Worm (Caenorhabditis elegans) whole organism, L1 larva: ENCODE data around the gene cpz-2.

ENCODE experiments used
- C34B4.2 ChIP-seq: sonication (generic microtip); optimal IDR thresholded peaks from 2 replicates; lab custom pipeline; 2017; ENCODE audit warnings: mild to moderate bottlenecking, missing genetic modification characterization, missing compliant biosample characterization
- ceh-88 ChIP-seq: fragments of 200-800 bp; sonication (Bioruptor generic); IDR thresholded peaks from 2 replicates; pipeline ENCODE4 v1.3.6; 2022; ENCODE audit warnings: missing genetic modification characterization, missing compliant biosample characterization
- ces-1 ChIP-seq: fragments of 150-350 bp; optimal IDR thresholded peaks from 2 replicates; lab custom pipeline; 2014; ENCODE audit warnings: missing biosample characterization, missing genetic modification reagents, missing genetic modification characterization
- elt-2 ChIP-seq: sonication (generic microtip); optimal IDR thresholded peaks from 2 replicates; lab custom pipeline; 2016; ENCODE audit warnings: missing genetic modification characterization, mild to moderate bottlenecking, inconsistent platforms, missing compliant biosample characterization, missing genetic modification reagents
- fkh-10 ChIP-seq: sonication (generic microtip); optimal IDR thresholded peaks from 2 replicates; lab custom pipeline; 2017; ENCODE audit warnings: missing biosample characterization, missing genetic modification reagents, missing genetic modification characterization
- jun-1 ChIP-seq: fragments of 150-350 bp; optimal IDR thresholded peaks from 2 replicates; lab custom pipeline; 2014; ENCODE audit warnings: missing biosample characterization, missing genetic modification reagents, missing genetic modification characterization
- lin-13 ChIP-seq: fragments of 150-350 bp; optimal IDR thresholded peaks from 2 replicates; lab custom pipeline; 2014; ENCODE audit warnings: missing biosample characterization, missing genetic modification reagents, missing genetic modification characterization
- nhr-11 ChIP-seq: fragments of 150-350 bp; optimal IDR thresholded peaks from 2 replicates; lab custom pipeline; 2014; ENCODE audit warnings: missing biosample characterization, missing genetic modification characterization
- nhr-28 ChIP-seq: fragments of 150-350 bp; optimal IDR thresholded peaks from 2 replicates; lab custom pipeline; 2014; ENCODE audit warnings: missing biosample characterization, missing genetic modification characterization
- rnt-1 ChIP-seq: sonication (generic microtip); optimal IDR thresholded peaks from 2 replicates; lab custom pipeline; 2016; ENCODE audit warnings: mild to moderate bottlenecking, missing genetic modification characterization, moderate library complexity, missing compliant biosample characterization
- sox-4 ChIP-seq: sonication (generic microtip); optimal IDR thresholded peaks from 2 replicates; lab custom pipeline; 2016; ENCODE audit warnings: missing genetic modification characterization, missing compliant biosample characterization
- unc-86 ChIP-seq: sonication (generic microtip); optimal IDR thresholded peaks from 2 replicates; lab custom pipeline; 2016; ENCODE audit warnings: missing genetic modification characterization, missing compliant biosample characterization
- ztf-11 ChIP-seq, 2 experiments: sonication (generic microtip); optimal IDR thresholded peaks; 2 replicates each; lab custom pipeline; 2016 to 2017; ENCODE audit warnings: missing genetic modification characterization in 2 of 2, missing biosample characterization in 1 of 2, missing compliant biosample characterization in 1 of 2

DNA sequence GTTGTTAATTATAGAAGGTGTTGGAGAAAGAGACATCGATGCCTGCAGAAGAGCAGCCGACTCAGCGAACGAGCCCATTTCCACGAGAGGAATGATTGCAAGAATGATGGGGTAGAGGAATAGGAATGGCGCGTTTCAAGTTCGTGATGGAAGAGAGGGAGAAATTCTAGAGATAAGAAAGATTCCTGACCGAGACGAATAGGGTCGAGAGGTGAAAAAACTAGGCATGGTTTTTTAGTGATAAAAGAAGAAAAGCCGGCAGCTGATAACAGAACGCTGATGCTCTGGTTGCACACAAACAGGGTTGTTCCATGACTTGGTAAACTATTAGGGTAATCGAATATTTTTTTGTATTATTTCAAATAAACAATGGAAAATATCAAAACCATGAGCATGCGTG lies 8.2 kb upstream of the cpz-2 start:
- TF ChIP-seq ztf-11 (tag; optimal IDR thresholded peaks at IDR 0.05; lab: Kevin White, UChicago) (no peak), fkh-10 (GFP tag; lab: Kevin White, UChicago) (no peak), ceh-88 (GFP tag; lab: Robert Waterston, UW) (no peak), nhr-11 (tag; lab: Kevin White, UChicago) (no peak), sox-4 (tag; lab: Kevin White, UChicago) (no peak), rnt-1 (no peak), ces-1 (GFP tag; lab: Kevin White, UChicago) (no peak), elt-2 (tag; lab: Kevin White, UChicago) (peak; percentile 61), C34B4.2 (tag; lab: Kevin White, UChicago) (no peak), jun-1 (tag; lab: Kevin White, UChicago) (no peak), lin-13 (GFP tag; lab: Kevin White, UChicago) (no peak), unc-86 (no peak), nhr-28 (tag; lab: Kevin White, UChicago) (no peak)
